Worm (Caenorhabditis elegans) whole organism, late embryonic: Measurements from ENCODE around the gene acl-5.

Source experiments
- C08G9.2 ChIP-seq: sonication (generic microtip); optimal IDR thresholded peaks from 2 replicates; lab custom pipeline; 2016; ENCODE audit warnings: mild to moderate bottlenecking, missing genetic modification characterization, moderate library complexity, missing compliant biosample characterization
- C38D4.7 ChIP-seq: fragments of 200-800 bp; sonication (Bioruptor generic); optimal IDR thresholded peaks from 2 replicates; lab custom pipeline; 2018; ENCODE audit warnings: mild to moderate bottlenecking, missing genetic modification characterization, moderate library complexity, missing compliant biosample characterization
- K02D7.2 ChIP-seq: sonication (generic microtip); optimal IDR thresholded peaks from 2 replicates; lab custom pipeline; 2017; ENCODE audit warnings: mild to moderate bottlenecking, missing genetic modification characterization, missing compliant biosample characterization
- K09A11.1 ChIP-seq: sonication (generic microtip); optimal IDR thresholded peaks from 2 replicates; lab custom pipeline; 2017; ENCODE audit warnings: antibody characterized with exemption, mild to moderate bottlenecking, missing genetic modification characterization, missing compliant biosample characterization; ENCODE audit not compliant: insufficient read depth
- T23F11.4 ChIP-seq: fragments of 200-800 bp; sonication (Bioruptor generic); optimal IDR thresholded peaks from 2 replicates; lab custom pipeline; 2018; ENCODE audit warnings: mild to moderate bottlenecking, missing genetic modification characterization, missing compliant biosample characterization
- ahr-1 ChIP-seq: sonication (generic microtip); optimal IDR thresholded peaks from 2 replicates; lab custom pipeline; 2016; ENCODE audit warnings: missing genetic modification characterization, missing compliant biosample characterization
- ceh-14 ChIP-seq: sonication (generic microtip); optimal IDR thresholded peaks from 2 replicates; lab custom pipeline; 2016; ENCODE audit warnings: missing genotype, missing genetic modification characterization, missing compliant biosample characterization
- ceh-18 ChIP-seq: sonication (generic microtip); optimal IDR thresholded peaks from 2 replicates; lab custom pipeline; 2016; ENCODE audit warnings: missing genetic modification characterization, missing compliant biosample characterization
- ceh-19 ChIP-seq: fragments of 200-800 bp; sonication (Bioruptor generic); optimal IDR thresholded peaks from 2 replicates; lab custom pipeline; 2018; ENCODE audit warnings: mild to moderate bottlenecking, missing genetic modification characterization, missing compliant biosample characterization
- ceh-24 ChIP-seq: sonication (generic microtip); optimal IDR thresholded peaks from 2 replicates; lab custom pipeline; 2016; ENCODE audit warnings: mild to moderate bottlenecking, missing genetic modification characterization, missing compliant biosample characterization
- ceh-34 ChIP-seq: sonication (generic microtip); optimal IDR thresholded peaks from 2 replicates; lab custom pipeline; 2016; ENCODE audit warnings: mild to moderate bottlenecking, missing genetic modification characterization, missing compliant biosample characterization
- ceh-45 ChIP-seq: fragments of 200-800 bp; sonication (Bioruptor generic); IDR thresholded peaks from 2 replicates; pipeline ENCODE4 v1.3.6; 2022; ENCODE audit warnings: missing genetic modification reagents, missing genetic modification characterization, missing compliant biosample characterization
- ceh-6 ChIP-seq: fragments of 200-800 bp; sonication (Bioruptor generic); optimal IDR thresholded peaks from 2 replicates; lab custom pipeline; 2018; ENCODE audit warnings: mild to moderate bottlenecking, missing genetic modification characterization, missing compliant biosample characterization
- dve-1 ChIP-seq: sonication (generic microtip); optimal IDR thresholded peaks from 2 replicates; lab custom pipeline; 2017; ENCODE audit warnings: antibody characterized with exemption, mild to moderate bottlenecking, missing genetic modification characterization, missing compliant biosample characterization
- elt-2 ChIP-seq: sonication (generic microtip); optimal IDR thresholded peaks from 2 replicates; lab custom pipeline; 2016; ENCODE audit warnings: missing genetic modification reagents, missing genetic modification characterization, missing compliant biosample characterization
- elt-4 ChIP-seq: sonication (generic microtip); optimal IDR thresholded peaks from 2 replicates; lab custom pipeline; 2016; ENCODE audit warnings: missing genetic modification characterization, missing compliant biosample characterization
- ets-4 ChIP-seq: sonication (generic microtip); optimal IDR thresholded peaks from 2 replicates; lab custom pipeline; 2016; ENCODE audit warnings: missing genetic modification characterization, missing compliant biosample characterization
- fax-1 ChIP-seq: sonication (generic microtip); optimal IDR thresholded peaks from 2 replicates; lab custom pipeline; 2016; ENCODE audit warnings: missing genotype, missing genetic modification characterization, missing compliant biosample characterization
- fkh-10 ChIP-seq: fragments of 150-350 bp; optimal IDR thresholded peaks from 2 replicates; lab custom pipeline; 2014; ENCODE audit warnings: missing biosample characterization, missing genetic modification reagents, missing genetic modification characterization
- gmeb-2 ChIP-seq: sonication (generic microtip); optimal IDR thresholded peaks from 2 replicates; lab custom pipeline; 2016; ENCODE audit warnings: missing genetic modification characterization, inconsistent platforms, missing compliant biosample characterization
- hlh-13 ChIP-seq: fragments of 200-800 bp; sonication (Bioruptor generic); optimal IDR thresholded peaks from 2 replicates; lab custom pipeline; 2018; ENCODE audit warnings: mild to moderate bottlenecking, missing genetic modification characterization, missing compliant biosample characterization
- hlh-8 ChIP-seq: sonication (generic microtip); optimal IDR thresholded peaks from 2 replicates; lab custom pipeline; 2016; ENCODE audit warnings: missing genotype, missing genetic modification characterization, missing compliant biosample characterization
- lim-6 ChIP-seq: sonication (generic microtip); optimal IDR thresholded peaks from 2 replicates; lab custom pipeline; 2016; ENCODE audit warnings: missing genetic modification characterization, missing compliant biosample characterization
- madf-2 ChIP-seq: sonication (generic microtip); optimal IDR thresholded peaks from 2 replicates; lab custom pipeline; 2017; ENCODE audit warnings: missing genetic modification characterization, missing compliant biosample characterization
- mec-3 ChIP-seq: sonication (generic microtip); optimal IDR thresholded peaks from 2 replicates; lab custom pipeline; 2016; ENCODE audit warnings: borderline replicate concordance, missing genetic modification characterization, missing compliant biosample characterization
- nfya-1 ChIP-seq: sonication (generic microtip); optimal IDR thresholded peaks from 2 replicates; lab custom pipeline; 2017; ENCODE audit warnings: missing genetic modification characterization, mild to moderate bottlenecking, missing compliant biosample characterization, antibody characterized with exemption, moderate library complexity
- nhr-11 ChIP-seq: fragments of 150-350 bp; optimal IDR thresholded peaks from 2 replicates; lab custom pipeline; 2014; ENCODE audit warnings: missing biosample characterization, missing genetic modification characterization
- pag-3 ChIP-seq: sonication (generic microtip); optimal IDR thresholded peaks from 2 replicates; lab custom pipeline; 2016; ENCODE audit warnings: missing compliant biosample characterization, missing genetic modification characterization, borderline replicate concordance
- pat-9 ChIP-seq: fragments of 200-800 bp; sonication (Bioruptor generic); optimal IDR thresholded peaks from 2 replicates; lab custom pipeline; 2018; ENCODE audit warnings: mild to moderate bottlenecking, missing genetic modification characterization, moderate library complexity, missing compliant biosample characterization
- pha-2 ChIP-seq: sonication (generic microtip); optimal IDR thresholded peaks from 2 replicates; lab custom pipeline; 2017; ENCODE audit warnings: mild to moderate bottlenecking, missing genetic modification characterization, missing compliant biosample characterization
- pros-1 ChIP-seq: fragments of 150-350 bp; optimal IDR thresholded peaks from 2 replicates; lab custom pipeline; 2014; ENCODE audit warnings: missing biosample characterization, missing genetic modification reagents, missing genetic modification characterization
- rnt-1 ChIP-seq: sonication (generic microtip); optimal IDR thresholded peaks from 2 replicates; lab custom pipeline; 2016; ENCODE audit warnings: missing genetic modification characterization, missing compliant biosample characterization
- sox-2 ChIP-seq: fragments of 200-800 bp; sonication (Bioruptor generic); IDR thresholded peaks from 2 replicates; pipeline ENCODE4 v1.3.6; 2022; ENCODE audit warnings: missing genetic modification reagents, missing genetic modification characterization, missing compliant biosample characterization
- sox-4 ChIP-seq: sonication (generic microtip); optimal IDR thresholded peaks from 2 replicates; lab custom pipeline; 2017; ENCODE audit warnings: mild to moderate bottlenecking, missing genetic modification characterization, inconsistent platforms, missing compliant biosample characterization
- ttx-3 ChIP-seq: sonication (generic microtip); optimal IDR thresholded peaks from 2 replicates; lab custom pipeline; 2016; ENCODE audit warnings: missing genetic modification reagents, missing genetic modification characterization, missing compliant biosample characterization
- unc-42 ChIP-seq: sonication (generic microtip); optimal IDR thresholded peaks from 2 replicates; lab custom pipeline; 2016; ENCODE audit warnings: missing genotype, missing genetic modification characterization, missing compliant biosample characterization
- unc-86 ChIP-seq: sonication (generic microtip); optimal IDR thresholded peaks from 2 replicates; lab custom pipeline; 2016; ENCODE audit warnings: missing genetic modification characterization, missing compliant biosample characterization
- ztf-16 ChIP-seq: sonication (generic microtip); optimal IDR thresholded peaks from 2 replicates; lab custom pipeline; 2017; ENCODE audit warnings: missing genetic modification characterization, missing compliant biosample characterization

The acl-5 gene

ce11 chrX:10319653-10320052 lies 7.6 kb downstream of the acl-5 start:
- TF ChIP-seq fax-1 (tag; lab: Kevin White, UChicago): no peak
- no peak for TF ChIP-seq pha-2 (tag; lab: Kevin White, UChicago)
- TF ChIP-seq elt-4 (tag; lab: Kevin White, UChicago): no peak
- TF ChIP-seq ceh-6 (GFP tag; lab: Kevin White, UChicago): no peak
- TF ChIP-seq madf-2 (tag; lab: Kevin White, UChicago): no peak
- TF ChIP-seq K09A11.1 (tag; lab: Kevin White, UChicago): no peak
- no peak for TF ChIP-seq rnt-1

- TF ChIP-seq nhr-11 (tag; lab: Kevin White, UChicago) (no peak), mec-3 (tag; lab: Kevin White, UChicago) (no peak), ets-4 (tag; lab: Kevin White, UChicago) (no peak), lim-6 (tag; lab: Kevin White, UChicago) (no peak), rnt-1 (no peak), ztf-16 (tag; lab: Kevin White, UChicago) (no peak), T23F11.4 (no peak), sox-4 (tag; lab: Kevin White, UChicago) (no peak), C08G9.2 (tag; lab: Kevin White, UChicago) (no peak), ceh-34 (tag; lab: Kevin White, UChicago) (no peak)
- TF ChIP-seq, all 69 proteins: peak for 0
These were observed 8.8 kb downstream of the acl-5 start for ce11 chrX:10318437-10318836.

ce11 chrX:10317565-10317964 lies 9.7 kb downstream of the acl-5 start, which contains the start of gene R07E3.6:
TSS of gene R07E3.6 (plus strand) at chrX:10317722.
- TF ChIP-seq lim-6 (tag; lab: Kevin White, UChicago) (no peak), pros-1 (tag; lab: Kevin White, UChicago) (no peak), ceh-45 (no peak), ceh-19 (GFP tag; lab: Kevin White, UChicago) (no peak), unc-42 (tag; lab: Kevin White, UChicago) (no peak), K02D7.2 (no peak), dve-1 (tag; lab: Kevin White, UChicago) (no peak), C08G9.2 (tag; lab: Kevin White, UChicago) (no peak), T23F11.4 (no peak), elt-2 (no peak), gmeb-2 (tag; lab: Kevin White, UChicago) (no peak), ceh-24 (no peak)

DNA sequence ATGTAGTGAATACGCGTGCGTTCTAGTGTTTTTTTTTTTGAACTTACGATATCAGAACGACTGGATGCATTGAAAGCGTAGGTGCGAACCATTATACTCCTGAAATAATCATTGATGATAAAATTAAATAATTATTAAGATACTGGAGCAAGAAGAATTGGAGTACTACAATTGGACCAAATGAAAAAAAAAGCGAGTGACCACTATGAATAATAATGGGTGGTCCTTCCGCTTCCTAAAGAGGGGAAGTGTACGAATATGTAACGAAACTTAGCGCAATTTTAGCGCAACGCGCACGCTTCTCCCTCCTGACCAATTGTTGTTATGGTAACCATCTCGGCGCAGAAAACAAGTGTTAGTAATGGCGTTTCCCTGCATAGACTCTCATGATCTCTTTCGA lies 11.4 kb downstream of the acl-5 start, which contains the start of gene F41E7.9:
Gene F41E7.9 (minus strand): TSS at position 101 of the 400 bp plus-strand sequence.
- TF ChIP-seq ceh-6 (GFP tag; lab: Kevin White, UChicago): no peak
- TF ChIP-seq hlh-8 (tag; lab: Kevin White, UChicago): no peak
- TF ChIP-seq ahr-1 (tag; lab: Kevin White, UChicago): no peak
- TF ChIP-seq unc-86 (tag; lab: Kevin White, UChicago): no peak
- no peak for TF ChIP-seq sox-2 (GFP tag; lab: Robert Waterston, UW)
- no peak for TF ChIP-seq ttx-3 (tag; lab: Kevin White, UChicago)
- no peak for TF ChIP-seq dve-1 (tag; lab: Kevin White, UChicago)
- TF ChIP-seq K02D7.2: no peak
- TF ChIP-seq pag-3: no peak
- TF ChIP-seq nfya-1 (tag; lab: Kevin White, UChicago): no peak
- TF ChIP-seq ceh-18 (tag; lab: Kevin White, UChicago): no peak
- no peak for TF ChIP-seq pat-9 (tag; lab: Kevin White, UChicago)
- no peak for TF ChIP-seq C38D4.7
- TF ChIP-seq hlh-13 (GFP tag; lab: Kevin White, UChicago): no peak
- TF ChIP-seq C08G9.2 (tag; lab: Kevin White, UChicago): no peak
- TF ChIP-seq fkh-10 (GFP tag; lab: Kevin White, UChicago): no peak
- TF ChIP-seq ceh-19 (GFP tag; lab: Kevin White, UChicago): no peak
- no peak for TF ChIP-seq ceh-14 (tag; lab: Kevin White, UChicago)
